Fruit fly (Drosophila melanogaster): ENCODE measurements around the gene CG31689.
A peak's percentile ranks its signal among the peaks of the same experiment; 100 is the strongest.

CG31689 gene

DNA sequence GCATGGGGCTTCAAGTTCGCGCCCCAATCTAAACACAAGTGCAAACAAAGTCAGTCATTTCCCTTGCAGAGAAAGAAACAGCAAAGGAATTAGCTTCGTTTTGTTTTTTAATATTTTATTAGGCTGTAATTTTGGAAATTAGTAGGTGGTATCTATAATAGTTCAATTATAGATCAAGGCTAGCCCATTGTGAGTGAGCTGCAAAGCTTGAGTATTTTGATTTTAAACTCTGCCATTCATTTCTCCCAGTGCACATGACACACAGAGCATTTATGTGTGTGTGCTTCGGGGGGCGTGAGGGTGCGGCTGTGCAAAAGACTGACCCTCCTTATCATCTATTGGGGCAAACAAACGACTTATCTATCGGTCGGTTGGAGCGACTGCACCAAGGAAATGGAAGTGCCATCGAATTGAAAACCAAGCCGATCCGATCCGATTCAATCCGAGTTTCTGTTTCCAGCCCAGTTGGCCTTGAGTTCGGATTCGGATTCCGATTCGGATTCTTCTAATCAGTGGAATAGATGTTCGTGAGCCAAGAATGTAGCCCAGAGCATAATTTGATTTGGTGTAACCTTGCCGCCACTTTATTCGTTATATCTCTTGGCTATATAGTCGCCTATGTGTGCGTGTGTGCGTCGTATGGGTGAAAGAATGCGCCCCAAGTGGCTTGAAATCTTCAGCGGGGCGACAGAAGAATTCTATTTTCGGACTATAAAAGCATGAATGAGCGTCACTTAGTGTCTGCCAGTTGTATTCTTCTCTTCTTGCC lies 6.1 kb downstream of the CG31689 start (continued):
- TF ChIP-seq crp (GFP tag; optimal IDR thresholded peaks at IDR 0.05) (peak in 1 of 2 experiments; percentile 8), CG10209 (GFP tag; optimal IDR thresholded peaks at IDR 0.05) (peak; percentile 8), Deaf1 (tag; optimal IDR thresholded peaks at IDR 0.05) (peak; percentile 57), CG10979 (tag; optimal IDR thresholded peaks at IDR 0.05) (peak; percentile 38), HLH4C (GFP tag; IDR thresholded peaks at IDR 0.05; ENCODE audit: partially characterized antibody) (no peak), CG4617 (GFP tag; optimal IDR thresholded peaks at IDR 0.05; ENCODE audit: borderline replicate concordance) (no peak), CG6654 (GFP tag; optimal IDR thresholded peaks at IDR 0.05) (no peak), CG4282 (GFP tag; optimal IDR thresholded peaks at IDR 0.05) (no peak), D (optimal IDR thresholded peaks at IDR 0.05) (no peak), D (GFP tag; optimal IDR thresholded peaks at IDR 0.05) (peak; percentile 15), Mrtf (GFP tag; IDR thresholded peaks at IDR 0.05) (0 out of 3 replicates have a peak, but pooled peaks have one; percentile 19), CG1024 (GFP tag; IDR thresholded peaks at IDR 0.05) (no peak), CG12942 (GFP tag; optimal IDR thresholded peaks at IDR 0.05) (no peak), jing (GFP tag; optimal IDR thresholded peaks at IDR 0.05) (no peak), lov (optimal IDR thresholded peaks at IDR 0.05) (no peak), lov (GFP tag; IDR thresholded peaks at IDR 0.05) (no peak), tap (tag; optimal IDR thresholded peaks at IDR 0.05) (peak; percentile 6), Rx (GFP tag; IDR thresholded peaks at IDR 0.05) (peak; percentile 62; the same call in 1 of the 2 replicates), CG18262 (tag; optimal IDR thresholded peaks at IDR 0.05) (peak; percentile 38), CG12391 (tag; optimal IDR thresholded peaks at IDR 0.05) (peak; percentile 29), Hsf (GFP tag; optimal IDR thresholded peaks at IDR 0.05) (no peak), CG34422 (GFP tag; IDR thresholded peaks at IDR 0.05) (0 out of 3 replicates have a peak, but pooled peaks have one; percentile 40), Ptx1 (GFP tag; IDR thresholded peaks at IDR 0.05) (peak; percentile 43), CG14014 (GFP tag; IDR thresholded peaks at IDR 0.05) (peak; percentile 80), nmo (GFP tag; optimal IDR thresholded peaks at IDR 0.05) (peak; percentile 29), fd3F (GFP tag; optimal IDR thresholded peaks at IDR 0.05) (peak; percentile 0), D19A (tag; optimal IDR thresholded peaks at IDR 0.05) (no peak), CG12769 (tag; optimal IDR thresholded peaks at IDR 0.05) (peak; percentile 24), ap (GFP tag; IDR thresholded peaks at IDR 0.05) (peak; percentile 55; the same call in 1 of the 2 replicates), sd (tag; optimal IDR thresholded peaks at IDR 0.05) (peak; percentile 94), oc (tag; optimal IDR thresholded peaks at IDR 0.05) (no peak), Blimp-1 (GFP tag; optimal IDR thresholded peaks at IDR 0.05) (peak; percentile 50), CG3995 (GFP tag; optimal IDR thresholded peaks at IDR 0.05) (no peak), CG18619 (GFP tag; optimal IDR thresholded peaks at IDR 0.05) (peak; percentile 9), H15 (GFP tag; IDR thresholded peaks at IDR 0.05) (0 out of 3 replicates have a peak, but pooled peaks have one; percentile 36), Aef1 (GFP tag; IDR thresholded peaks at IDR 0.05) (0 out of 3 replicates have a peak, but pooled peaks have one; percentile 25), CoRest (tag; optimal IDR thresholded peaks at IDR 0.05) (peak; percentile 18), Sox100B (GFP tag; optimal IDR thresholded peaks at IDR 0.05) (peak; percentile 33), CG7839 (tag; optimal IDR thresholded peaks at IDR 0.05) (peak; percentile 50), toy (GFP tag; IDR thresholded peaks at IDR 0.05) (no peak), CG4404 (GFP tag; IDR thresholded peaks at IDR 0.05) (no peak), CG7556 (GFP tag; optimal IDR thresholded peaks at IDR 0.05) (peak; percentile 25), cg (GFP tag; optimal IDR thresholded peaks at IDR 0.05) (peak; percentile 3), trh (GFP tag; optimal IDR thresholded peaks at IDR 0.05) (peak; percentile 44), ATbp (GFP tag; optimal IDR thresholded peaks at IDR 0.05) (peak; percentile 20), unpg (GFP tag; optimal IDR thresholded peaks at IDR 0.05) (peak; percentile 29), grau (tag; optimal IDR thresholded peaks at IDR 0.05) (peak; percentile 29), Tbp (GFP tag; optimal IDR thresholded peaks at IDR 0.05) (no peak), Xrp1 (GFP tag; IDR thresholded peaks at IDR 0.05) (peak; percentile 44; the same call in 1 of the 2 replicates)

Measured in whole organism, embryonic.